Fruit fly (Drosophila melanogaster) whole organism, prepupa: ENCODE data around the gene CG8543.

Source experiments
- Blimp-1 ChIP-seq: fragments of 200-800 bp; sonication (Bioruptor generic); optimal IDR thresholded peaks from 3 replicates; lab custom pipeline; 2017; ENCODE audit warnings: missing biosample characterization, missing genetic modification characterization, mild to moderate bottlenecking, moderate library complexity, missing genetic modification reagents
- CG10631 ChIP-seq: fragments of 200-800 bp; sonication (Bioruptor generic); optimal IDR thresholded peaks from 2 replicates; lab custom pipeline; 2016; ENCODE audit warnings: missing biosample characterization, missing genetic modification characterization
- CG10669 ChIP-seq: fragments of 200-800 bp; sonication (Bioruptor generic); optimal IDR thresholded peaks from 3 replicates; lab custom pipeline; 2018; ENCODE audit warnings: missing biosample characterization, mild to moderate bottlenecking, missing genetic modification characterization, moderate library complexity
- CG11294 ChIP-seq: fragments of 200-800 bp; sonication (Bioruptor generic); IDR thresholded peaks from 2 replicates; pipeline ENCODE4 v1.3.6; 2022; ENCODE audit warnings: missing biosample characterization, missing genetic modification characterization
- CG11762 ChIP-seq: fragments of 200-800 bp; sonication (Bioruptor generic); optimal IDR thresholded peaks from 3 replicates; lab custom pipeline; 2016; ENCODE audit warnings: missing biosample characterization, missing genetic modification characterization; ENCODE audit not compliant: insufficient read depth
- CG11902 ChIP-seq: fragments of 200-800 bp; sonication (Bioruptor generic); optimal IDR thresholded peaks from 3 replicates; lab custom pipeline; 2016; ENCODE audit warnings: missing biosample characterization, missing genetic modification characterization
- CG1621 ChIP-seq: fragments of 200-800 bp; sonication (Bioruptor generic); optimal IDR thresholded peaks from 3 replicates; lab custom pipeline; 2018; ENCODE audit warnings: missing biosample characterization, mild to moderate bottlenecking, missing genetic modification characterization
- CG3032 ChIP-seq: fragments of 200-800 bp; optimal IDR thresholded peaks from 2 replicates; lab custom pipeline; 2019; ENCODE audit warnings: missing biosample characterization, mild to moderate bottlenecking, missing genetic modification characterization, moderate library complexity
- CG31627 ChIP-seq: fragments of 200-800 bp; sonication (Bioruptor generic); optimal IDR thresholded peaks from 3 replicates; lab custom pipeline; 2016; ENCODE audit warnings: missing biosample characterization, missing genetic modification characterization
- CG34406 ChIP-seq: fragments of 200-800 bp; sonication (Bioruptor generic); optimal IDR thresholded peaks from 3 replicates; lab custom pipeline; 2016; ENCODE audit warnings: missing biosample characterization, missing genetic modification characterization
- CG3919 ChIP-seq: fragments of 200-800 bp; sonication (Bioruptor generic); optimal IDR thresholded peaks from 3 replicates; lab custom pipeline; 2016; ENCODE audit warnings: missing biosample characterization, missing genetic modification characterization
- CG6163 ChIP-seq: fragments of 200-800 bp; sonication (Bioruptor generic); IDR thresholded peaks from 3 replicates; pipeline ENCODE4 v1.3.6; 2022; ENCODE audit warnings: missing biosample characterization, missing genetic modification characterization
- CG6854 ChIP-seq: fragments of 200-800 bp; sonication (Bioruptor generic); optimal IDR thresholded peaks from 2 replicates; lab custom pipeline; 2017; ENCODE audit warnings: missing biosample characterization, mild to moderate bottlenecking, missing genetic modification characterization
- CG8119 ChIP-seq: fragments of 200-800 bp; sonication (Bioruptor generic); IDR thresholded peaks from 3 replicates; pipeline ENCODE4 v1.3.6; 2022; ENCODE audit warnings: missing biosample characterization, missing genetic modification characterization
- CG8319 ChIP-seq: fragments of 200-800 bp; sonication (Bioruptor generic); optimal IDR thresholded peaks from 3 replicates; lab custom pipeline; 2016; ENCODE audit warnings: missing biosample characterization, missing genetic modification characterization
- CG8632 ChIP-seq: fragments of 200-800 bp; sonication (Bioruptor generic); optimal IDR thresholded peaks from 3 replicates; lab custom pipeline; 2016; ENCODE audit warnings: missing biosample characterization, missing genetic modification characterization
- Eip78C ChIP-seq: fragments of 200-800 bp; sonication (Bioruptor generic); peaks from one replicate; lab custom pipeline; 2016; ENCODE audit warnings: missing biosample characterization, missing genetic modification characterization
- Eip93F ChIP-seq: fragments of 200-800 bp; sonication (Bioruptor generic); optimal IDR thresholded peaks from 2 replicates; lab custom pipeline; 2016; ENCODE audit warnings: missing biosample characterization, mild to moderate bottlenecking, missing genetic modification characterization
- Ets21C ChIP-seq: fragments of 200-800 bp; sonication (Bioruptor generic); optimal IDR thresholded peaks from 3 replicates; lab custom pipeline; 2016; ENCODE audit warnings: missing biosample characterization, missing genetic modification characterization
- Ets96B ChIP-seq: fragments of 200-800 bp; optimal IDR thresholded peaks from 2 replicates; lab custom pipeline; 2019; ENCODE audit warnings: missing biosample characterization, mild to moderate bottlenecking, missing genetic modification characterization, moderate library complexity
- Gug ChIP-seq: fragments of 200-800 bp; sonication (Bioruptor generic); IDR thresholded peaks from 2 replicates; pipeline ENCODE4 v1.3.6; 2022; ENCODE audit warnings: missing biosample characterization, missing genetic modification characterization
- Hr38 ChIP-seq: sonication (Bioruptor generic); optimal IDR thresholded peaks from 2 replicates; lab custom pipeline; 2016; ENCODE audit warnings: missing biosample characterization, missing genetic modification characterization
- Hr39 ChIP-seq: fragments of 200-800 bp; sonication (Bioruptor generic); optimal IDR thresholded peaks from 2 replicates; lab custom pipeline; 2016; ENCODE audit warnings: missing biosample characterization, missing genetic modification characterization
- Hr4 ChIP-seq: fragments of 200-800 bp; sonication (Bioruptor generic); optimal IDR thresholded peaks from 3 replicates; lab custom pipeline; 2016; ENCODE audit warnings: missing biosample characterization, missing genetic modification characterization
- Met ChIP-seq: fragments of 200-800 bp; sonication (Bioruptor generic); optimal IDR thresholded peaks from 3 replicates; lab custom pipeline; 2016; ENCODE audit warnings: missing biosample characterization, missing genetic modification characterization
- OdsH ChIP-seq: fragments of 200-800 bp; sonication (Bioruptor generic); optimal IDR thresholded peaks from 3 replicates; lab custom pipeline; 2016; ENCODE audit warnings: missing biosample characterization, missing genetic modification characterization
- Smox ChIP-seq: fragments of 200-800 bp; sonication (Bioruptor generic); optimal IDR thresholded peaks from 3 replicates; lab custom pipeline; 2016; ENCODE audit warnings: missing biosample characterization, missing genetic modification characterization
- Sox102F ChIP-seq: fragments of 200-800 bp; sonication (Bioruptor generic); optimal IDR thresholded peaks from 2 replicates; lab custom pipeline; 2016; ENCODE audit warnings: missing biosample characterization, mild to moderate bottlenecking, missing genetic modification characterization
- Sox15 ChIP-seq: fragments of 200-800 bp; sonication (Bioruptor generic); optimal IDR thresholded peaks from 3 replicates; lab custom pipeline; 2016; ENCODE audit warnings: missing biosample characterization, missing genetic modification characterization
- achi ChIP-seq: fragments of 200-800 bp; sonication (Bioruptor generic); optimal IDR thresholded peaks from 3 replicates; lab custom pipeline; 2016; ENCODE audit warnings: missing biosample characterization, missing genetic modification characterization
- acj6 ChIP-seq: fragments of 200-800 bp; sonication (Bioruptor generic); optimal IDR thresholded peaks from 3 replicates; lab custom pipeline; 2016; ENCODE audit warnings: missing biosample characterization, missing genetic modification characterization
- cyc ChIP-seq: fragments of 200-800 bp; sonication (Bioruptor generic); optimal IDR thresholded peaks from 3 replicates; lab custom pipeline; 2016; ENCODE audit warnings: missing biosample characterization, missing genetic modification characterization
- dac ChIP-seq: fragments of 200-800 bp; sonication (Bioruptor generic); optimal IDR thresholded peaks from 2 replicates; lab custom pipeline; 2017; ENCODE audit warnings: missing biosample characterization, mild to moderate bottlenecking, missing genetic modification characterization
- dsx ChIP-seq: fragments of 200-800 bp; optimal IDR thresholded peaks from 3 replicates; lab custom pipeline; 2019; ENCODE audit warnings: missing biosample characterization, mild to moderate bottlenecking, missing genetic modification characterization, moderate library complexity; ENCODE audit not compliant: poor library complexity, severe bottlenecking
- eg ChIP-seq: fragments of 200-800 bp; sonication (Bioruptor generic); IDR thresholded peaks from 3 replicates; pipeline ENCODE4 v1.3.6; 2022; ENCODE audit warnings: missing biosample characterization, missing genetic modification characterization
- esn ChIP-seq: fragments of 200-800 bp; sonication (Bioruptor generic); optimal IDR thresholded peaks from 2 replicates; lab custom pipeline; 2016; ENCODE audit warnings: missing biosample characterization, mild to moderate bottlenecking, missing genetic modification characterization, moderate library complexity
- fd59A ChIP-seq: fragments of 200-800 bp; sonication (Bioruptor generic); optimal IDR thresholded peaks from 2 replicates; lab custom pipeline; 2017; ENCODE audit warnings: missing biosample characterization, mild to moderate bottlenecking, missing genetic modification characterization, missing genetic modification reagents
- fkh ChIP-seq: fragments of 200-800 bp; sonication (Bioruptor generic); optimal IDR thresholded peaks from 3 replicates; lab custom pipeline; 2017; ENCODE audit warnings: missing biosample characterization, mild to moderate bottlenecking, missing genetic modification characterization, moderate library complexity
- lz ChIP-seq: fragments of 200-800 bp; sonication (Bioruptor generic); optimal IDR thresholded peaks from 3 replicates; lab custom pipeline; 2016; ENCODE audit warnings: missing biosample characterization, missing genetic modification characterization
- salr ChIP-seq, 2 experiments: fragments of 200-800 bp; sonication (Bioruptor generic); optimal IDR thresholded peaks; 3 replicates each; lab custom pipeline; 2016 to 2018; ENCODE audit warnings: missing biosample characterization in 2 of 2, missing genetic modification characterization in 2 of 2, mild to moderate bottlenecking in 1 of 2
- ss ChIP-seq, 2 experiments: fragments of 200-800 bp; sonication (Bioruptor generic); optimal IDR thresholded peaks; 2 replicates in 1 of 2; 3 replicates in 1 of 2; lab custom pipeline; 2017 to 2018; ENCODE audit warnings: mild to moderate bottlenecking in 2 of 2, missing biosample characterization in 2 of 2, missing genetic modification characterization in 2 of 2, moderate library complexity in 1 of 2
- svp ChIP-seq: fragments of 200-800 bp; sonication (Bioruptor generic); peaks from one replicate; lab custom pipeline; 2016; ENCODE audit warnings: missing biosample characterization, missing genetic modification characterization

CG8543 gene

dm6 chr3L:7470202-7470601 is at the start of gene CG8543:
TSS of gene CG8543 (minus strand) at chr3L:7470302.
- TF ChIP-seq dsx (GFP tag; lab: Kevin White, UChicago) (no peak), CG6854 (no peak), lz (no peak), salr (GFP tag; optimal IDR thresholded peaks at IDR 0.05; lab: Kevin White, UChicago) (no peak), Eip93F (GFP tag; lab: Kevin White, UChicago) (no peak), CG11294 (no peak), CG1621 (tag; lab: Kevin White, UChicago) (no peak), Eip78C (GFP tag; lab: Kevin White, UChicago) (no peak), Hr4 (GFP tag; lab: Kevin White, UChicago) (no peak), ss (GFP tag; optimal IDR thresholded peaks at IDR 0.05; lab: Kevin White, UChicago) (no peak), CG8319 (GFP tag; lab: Kevin White, UChicago) (no peak), OdsH (no peak), CG11902 (no peak), Hr39 (GFP tag; lab: Kevin White, UChicago) (no peak), CG11762 (GFP tag; lab: Kevin White, UChicago) (no peak), CG10631 (GFP tag; lab: Kevin White, UChicago) (no peak)

- TF ChIP-seq fkh (GFP tag; lab: Kevin White, UChicago), result no peak
- no peak for TF ChIP-seq Hr4 (GFP tag; lab: Kevin White, UChicago)
Observed at dm6 chr3L:7519219-7519618, 49.1 kb upstream of the CG8543 start.

- no peak for TF ChIP-seq fd59A
- TF ChIP-seq Smox (GFP tag; lab: Kevin White, UChicago), result no peak
- TF ChIP-seq CG10669, result no peak
- no peak for TF ChIP-seq achi
- no peak for TF ChIP-seq Gug (GFP tag; lab: Robert Waterston, UW)
- peak; percentile 29 for TF ChIP-seq Eip78C (GFP tag; lab: Kevin White, UChicago)
- TF ChIP-seq CG6163, result peak; percentile 21; the same call in 1 of the 3 replicates
- TF ChIP-seq CG3919 (GFP tag; lab: Kevin White, UChicago), result peak; percentile 18
- TF ChIP-seq CG34406 (GFP tag; lab: Kevin White, UChicago), result no peak
Observed at dm6 chr3L:7518351-7519102, 48.4 kb upstream of the CG8543 start, which contains the start of gene ltl. TSS of gene ltl (plus strand) at chr3L:7518997.

DNA sequence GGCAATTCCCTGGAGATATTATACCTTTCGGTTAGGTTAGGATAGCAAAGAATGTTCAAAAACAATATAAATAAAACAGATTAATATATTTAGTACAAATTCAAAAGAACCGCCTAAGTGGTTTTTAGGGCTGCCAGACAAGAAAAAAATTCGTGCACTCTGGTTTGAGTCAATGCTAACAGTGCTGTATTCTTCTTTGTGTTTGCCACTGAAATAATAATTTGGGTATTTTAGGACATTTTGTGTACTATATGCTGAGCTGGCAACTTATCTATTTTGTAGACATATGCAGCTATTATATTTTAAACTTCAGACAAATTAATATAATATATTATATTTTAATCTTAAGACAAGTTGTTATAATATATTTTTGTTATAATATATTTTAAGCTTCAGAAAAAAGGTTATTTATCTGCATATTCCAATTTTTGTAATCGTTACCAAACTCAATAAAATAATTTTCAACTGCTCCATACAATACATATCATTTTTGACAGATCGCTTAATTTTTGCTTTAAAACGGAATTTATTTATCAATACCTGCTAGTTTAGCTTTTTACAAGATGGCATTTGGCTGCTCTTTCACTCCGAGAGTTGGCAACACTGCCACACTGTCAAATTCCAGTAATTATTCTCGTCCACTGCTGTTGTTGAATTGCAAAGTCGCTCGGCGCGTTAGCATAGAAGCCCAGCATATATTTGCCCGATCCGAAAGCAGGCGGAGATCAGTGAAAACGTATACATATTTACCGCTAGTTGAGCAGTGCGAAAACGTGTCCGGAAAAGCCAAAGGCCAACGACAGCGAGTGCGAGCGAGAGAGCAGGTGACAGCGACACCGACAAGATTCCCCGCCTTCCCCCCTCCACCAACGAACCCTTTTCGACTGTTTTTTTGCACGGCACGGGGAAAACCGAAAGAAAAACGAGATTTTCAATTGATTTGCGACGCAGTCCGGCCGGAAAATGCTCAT is 40.6 kb upstream of the CG8543 start, which contains the start of gene CG7546:
TSS of gene CG7546 (plus strand) at position 573 of the 971 bp plus-strand sequence.
- peak; percentile 92 for TF ChIP-seq achi
- 0 out of 3 replicates have a peak, but pooled peaks have one; percentile 22 for TF ChIP-seq CG6163
- peak; percentile 34; the same call in 1 of the 3 replicates for TF ChIP-seq eg (GFP tag; lab: Robert Waterston, UW)
- no peak for TF ChIP-seq Sox102F (GFP tag; lab: Kevin White, UChicago)
- TF ChIP-seq acj6 (GFP tag; lab: Kevin White, UChicago), result peak; percentile 41
- TF ChIP-seq Met, result no peak
- peak; percentile 11 for TF ChIP-seq Ets21C (GFP tag; lab: Kevin White, UChicago)
- TF ChIP-seq esn (GFP tag; lab: Kevin White, UChicago), result peak; percentile 41
- TF ChIP-seq Blimp-1 (GFP tag; lab: Kevin White, UChicago), result no peak
- peak; percentile 15 for TF ChIP-seq CG8632 (GFP tag; lab: Kevin White, UChicago)
- TF ChIP-seq svp (GFP tag; lab: Kevin White, UChicago), result peak; percentile 99
- TF ChIP-seq CG3032 (tag; lab: Kevin White, UChicago), result peak; percentile 25
- TF ChIP-seq Sox15 (GFP tag; lab: Kevin White, UChicago), result peak; percentile 32
- TF ChIP-seq ss (GFP tag; optimal IDR thresholded peaks at IDR 0.05; lab: Kevin White, UChicago), result peak in 1 of 2 experiments; percentile 26
- peak; percentile 18 for TF ChIP-seq cyc (GFP tag; lab: Kevin White, UChicago)
- TF ChIP-seq CG31627 (GFP tag; lab: Kevin White, UChicago), result peak; percentile 47
- peak; percentile 66 for TF ChIP-seq CG1621 (tag; lab: Kevin White, UChicago)
- no peak for TF ChIP-seq Smox (GFP tag; lab: Kevin White, UChicago)
- TF ChIP-seq Ets96B (tag; lab: Kevin White, UChicago), result no peak
- no peak for TF ChIP-seq CG10669
- TF ChIP-seq lz, result peak; percentile 12
- TF ChIP-seq fd59A, result no peak
- TF ChIP-seq Hr38 (GFP tag; lab: Kevin White, UChicago), result no peak
- TF ChIP-seq CG8119 (GFP tag; lab: Robert Waterston, UW), result 0 out of 3 replicates have a peak, but pooled peaks have one; percentile 16
- TF ChIP-seq dac, result peak; percentile 12
